Fruit fly (Drosophila melanogaster): ENCODE data around the gene S.

Gene S

dm6 chr2L:1077469-1077993, at the start of gene S, which contains the start of gene ast:
Gene S (minus strand): TSS chr2L:1077815.
Gene ast (plus strand): TSS chr2L:1077948.
- TF ChIP-seq ttk (optimal IDR thresholded peaks at IDR 0.05) (no peak), psq (optimal IDR thresholded peaks at IDR 0.05) (no peak), Sin3A (optimal IDR thresholded peaks at IDR 0.05) (peak; percentile 91), Myc (optimal IDR thresholded peaks at IDR 0.05) (no peak)

- TF ChIP-seq psq (optimal IDR thresholded peaks at IDR 0.05) (no peak), Sin3A (optimal IDR thresholded peaks at IDR 0.05) (no peak), insv (optimal IDR thresholded peaks at IDR 0.05) (no peak)
Measured at dm6 chr2L:1126527-1126926, 48.9 kb upstream of the S start.

- TF ChIP-seq insv (optimal IDR thresholded peaks at IDR 0.05) (no peak), ttk (optimal IDR thresholded peaks at IDR 0.05) (no peak), Sin3A (optimal IDR thresholded peaks at IDR 0.05) (no peak), Myc (optimal IDR thresholded peaks at IDR 0.05) (no peak), psq (optimal IDR thresholded peaks at IDR 0.05) (no peak), h (optimal IDR thresholded peaks at IDR 0.05) (no peak)
Measured at dm6 chr2L:1125437-1125836, 47.8 kb upstream of the S start.

- TF ChIP-seq Sin3A (optimal IDR thresholded peaks at IDR 0.05) (no peak), h (optimal IDR thresholded peaks at IDR 0.05) (no peak), psq (optimal IDR thresholded peaks at IDR 0.05) (no peak), insv (optimal IDR thresholded peaks at IDR 0.05) (no peak), ttk (optimal IDR thresholded peaks at IDR 0.05) (no peak), Myc (optimal IDR thresholded peaks at IDR 0.05) (no peak)
Measured at dm6 chr2L:1124265-1124664, 46.6 kb upstream of the S start.

- TF ChIP-seq Myc (optimal IDR thresholded peaks at IDR 0.05) (no peak), insv (optimal IDR thresholded peaks at IDR 0.05) (no peak), psq (optimal IDR thresholded peaks at IDR 0.05) (no peak), h (optimal IDR thresholded peaks at IDR 0.05) (no peak), Sin3A (optimal IDR thresholded peaks at IDR 0.05) (no peak), ttk (optimal IDR thresholded peaks at IDR 0.05) (no peak)
Measured at dm6 chr2L:1123078-1123818, 45.6 kb upstream of the S start.

dm6 chr2L:1122711-1122960, 45.0 kb upstream of the S start:
- no peak for TF ChIP-seq Sin3A (optimal IDR thresholded peaks at IDR 0.05)
- TF ChIP-seq insv (optimal IDR thresholded peaks at IDR 0.05): no peak
- no peak for TF ChIP-seq ttk (optimal IDR thresholded peaks at IDR 0.05)
- no peak for TF ChIP-seq psq (optimal IDR thresholded peaks at IDR 0.05)
- no peak for TF ChIP-seq h (optimal IDR thresholded peaks at IDR 0.05)
- TF ChIP-seq Myc (optimal IDR thresholded peaks at IDR 0.05): no peak

- TF ChIP-seq h (optimal IDR thresholded peaks at IDR 0.05): no peak
Measured at dm6 chr2L:1121942-1122710, 44.5 kb upstream of the S start.

- TF ChIP-seq Sin3A (optimal IDR thresholded peaks at IDR 0.05) (no peak), psq (optimal IDR thresholded peaks at IDR 0.05) (no peak), h (optimal IDR thresholded peaks at IDR 0.05) (no peak), Myc (optimal IDR thresholded peaks at IDR 0.05) (no peak), ttk (optimal IDR thresholded peaks at IDR 0.05) (no peak), insv (optimal IDR thresholded peaks at IDR 0.05) (no peak)
Measured at dm6 chr2L:1120206-1120902, 42.7 kb upstream of the S start.

- TF ChIP-seq h (optimal IDR thresholded peaks at IDR 0.05) (no peak), insv (optimal IDR thresholded peaks at IDR 0.05) (no peak), Sin3A (optimal IDR thresholded peaks at IDR 0.05) (no peak), Myc (optimal IDR thresholded peaks at IDR 0.05) (no peak), ttk (optimal IDR thresholded peaks at IDR 0.05) (no peak), psq (optimal IDR thresholded peaks at IDR 0.05) (no peak)
Measured at dm6 chr2L:1118880-1119809, 41.5 kb upstream of the S start.

- no peak for TF ChIP-seq psq (optimal IDR thresholded peaks at IDR 0.05)
- no peak for TF ChIP-seq h (optimal IDR thresholded peaks at IDR 0.05)
- no peak for TF ChIP-seq Sin3A (optimal IDR thresholded peaks at IDR 0.05)
- TF ChIP-seq Myc (optimal IDR thresholded peaks at IDR 0.05): no peak
- no peak for TF ChIP-seq insv (optimal IDR thresholded peaks at IDR 0.05)
- TF ChIP-seq ttk (optimal IDR thresholded peaks at IDR 0.05): no peak
Measured at dm6 chr2L:1118149-1118548, 40.5 kb upstream of the S start.

- no peak for TF ChIP-seq Sin3A (optimal IDR thresholded peaks at IDR 0.05)
- TF ChIP-seq h (optimal IDR thresholded peaks at IDR 0.05): peak; percentile 3
Measured at dm6 chr2L:1116661-1117322, 39.2 kb upstream of the S start.

Data from Kc167 (cell line).